Worm (Caenorhabditis elegans): ENCODE measurements around the gene K11D12.8.

- TF ChIP-seq elt-1 (tag; optimal IDR thresholded peaks at IDR 0.05) (no peak), egl-27 (tag; optimal IDR thresholded peaks at IDR 0.05) (no peak), nhr-11 (tag; optimal IDR thresholded peaks at IDR 0.05) (no peak), pha-4 (tag; optimal IDR thresholded peaks at IDR 0.05) (no peak), ama-1 (optimal IDR thresholded peaks at IDR 0.05) (no peak), unc-39 (tag; optimal IDR thresholded peaks at IDR 0.05) (no peak), nhr-25 (tag; optimal IDR thresholded peaks at IDR 0.05) (no peak), ztf-11 (tag; optimal IDR thresholded peaks at IDR 0.05) (no peak), ztf-4 (tag; optimal IDR thresholded peaks at IDR 0.05) (no peak), fkh-10 (GFP tag; optimal IDR thresholded peaks at IDR 0.05) (no peak), nhr-237 (tag; optimal IDR thresholded peaks at IDR 0.05) (no peak), nhr-77 (tag; optimal IDR thresholded peaks at IDR 0.05) (no peak), nhr-12 (tag; optimal IDR thresholded peaks at IDR 0.05) (no peak)
Measured at ce11 chrV:5035058-5035457, 5.7 kb downstream of the K11D12.8 start, which contains the start of gene K11D12.6.
